Fruit fly (Drosophila melanogaster) whole organism, embryonic: Measurements from ENCODE around the gene CG15625.

Source experiments
- CG11504 ChIP-seq: fragments of 200-800 bp; sonication (Bioruptor generic); optimal IDR thresholded peaks from 3 replicates; lab custom pipeline; 2019; ENCODE audit warnings: missing biosample characterization, mild to moderate bottlenecking, missing genetic modification characterization, moderate library complexity
- CG11560 ChIP-seq: fragments of 200-800 bp; sonication (Bioruptor generic); IDR thresholded peaks from 3 replicates; pipeline ENCODE4 v1.3.6; 2022; ENCODE audit warnings: missing biosample characterization, missing genetic modification characterization
- CG12219 ChIP-seq: fragments of 200-800 bp; sonication (Bioruptor generic); optimal IDR thresholded peaks from 3 replicates; lab custom pipeline; 2018; ENCODE audit warnings: missing biosample characterization, mild to moderate bottlenecking, missing genetic modification characterization
- CG13296 ChIP-seq: fragments of 200-800 bp; sonication (Bioruptor generic); optimal IDR thresholded peaks from 3 replicates; lab custom pipeline; 2018; ENCODE audit warnings: missing biosample characterization, mild to moderate bottlenecking, missing genetic modification characterization
- CG14710 ChIP-seq: fragments of 200-800 bp; sonication (Bioruptor generic); optimal IDR thresholded peaks from 3 replicates; lab custom pipeline; 2019; ENCODE audit warnings: missing biosample characterization, mild to moderate bottlenecking, missing genetic modification characterization, moderate library complexity
- CG17359 ChIP-seq: fragments of 200-800 bp; sonication (Bioruptor generic); optimal IDR thresholded peaks from 3 replicates; lab custom pipeline; 2018; ENCODE audit warnings: missing biosample characterization, mild to moderate bottlenecking, missing genetic modification characterization, moderate library complexity
- CG2129 ChIP-seq: fragments of 200-800 bp; sonication (Bioruptor generic); IDR thresholded peaks from 2 replicates; pipeline ENCODE4 v1.3.6; 2022; ENCODE audit warnings: missing biosample characterization, missing genetic modification characterization; ENCODE audit not compliant: partially characterized antibody
- CG3065 ChIP-seq: fragments of 200-800 bp; sonication (Bioruptor generic); optimal IDR thresholded peaks from 2 replicates; lab custom pipeline; 2016; ENCODE audit warnings: missing biosample characterization, missing genetic modification characterization
- CG3163 ChIP-seq: fragments of 200-800 bp; sonication (Bioruptor generic); optimal IDR thresholded peaks from 3 replicates; lab custom pipeline; 2016; ENCODE audit warnings: missing biosample characterization, missing genetic modification characterization
- CG32767 ChIP-seq: fragments of 200-800 bp; sonication (Bioruptor generic); IDR thresholded peaks from 2 replicates; pipeline ENCODE4 v1.3.6; 2022; ENCODE audit warnings: missing biosample characterization, missing genetic modification characterization
- CG32772 ChIP-seq: fragments of 200-800 bp; sonication (Bioruptor generic); IDR thresholded peaks from 2 replicates; pipeline ENCODE4 v1.3.6; 2022; ENCODE audit warnings: missing biosample characterization, missing genetic modification characterization
- CG34376 ChIP-seq: fragments of 200-800 bp; sonication (Bioruptor generic); optimal IDR thresholded peaks from 2 replicates; lab custom pipeline; 2018; ENCODE audit warnings: missing biosample characterization, mild to moderate bottlenecking, missing genetic modification characterization
- CG34422 ChIP-seq: fragments of 200-800 bp; sonication (Bioruptor generic); IDR thresholded peaks from 3 replicates; pipeline ENCODE4 v1.3.6; 2022; ENCODE audit warnings: missing biosample characterization, missing genetic modification characterization
- CG42726 ChIP-seq: fragments of 200-800 bp; sonication (Bioruptor generic); IDR thresholded peaks from 2 replicates; pipeline ENCODE4 v1.3.6; 2022; ENCODE audit warnings: missing biosample characterization, missing genetic modification characterization; ENCODE audit not compliant: partially characterized antibody
- CG4404 ChIP-seq: fragments of 200-800 bp; sonication (Bioruptor generic); IDR thresholded peaks from 2 replicates; pipeline ENCODE4 v1.3.6; 2022; ENCODE audit warnings: missing biosample characterization, missing genetic modification characterization
- CG6689 ChIP-seq: fragments of 200-800 bp; sonication (Bioruptor generic); IDR thresholded peaks from 2 replicates; pipeline ENCODE4 v1.3.6; 2022; ENCODE audit warnings: missing biosample characterization, missing genetic modification characterization
- CG7357 ChIP-seq: fragments of 200-800 bp; sonication (Bioruptor generic); IDR thresholded peaks from 3 replicates; pipeline ENCODE4 v1.3.6; 2022; ENCODE audit warnings: missing biosample characterization, missing genetic modification characterization
- CG7372 ChIP-seq: fragments of 200-800 bp; sonication (Bioruptor generic); IDR thresholded peaks from 2 replicates; pipeline ENCODE4 v1.3.6; 2022; ENCODE audit warnings: missing biosample characterization, missing genetic modification characterization
- CG8290 ChIP-seq, 3 experiments: fragments of 200-800 bp; sonication (Bioruptor generic); optimal IDR thresholded peaks; 2 replicates each; lab custom pipeline; 2016 to 2019; ENCODE audit warnings: missing biosample characterization in 3 of 3, missing genetic modification characterization in 3 of 3, mild to moderate bottlenecking in 2 of 3, moderate library complexity in 1 of 3
- CG8388 ChIP-seq: fragments of 200-800 bp; sonication (Bioruptor generic); optimal IDR thresholded peaks from 2 replicates; lab custom pipeline; 2019; ENCODE audit warnings: missing biosample characterization, mild to moderate bottlenecking, missing genetic modification characterization, moderate library complexity
- CG9727 ChIP-seq: fragments of 200-800 bp; sonication (Bioruptor generic); optimal IDR thresholded peaks from 3 replicates; lab custom pipeline; 2017; ENCODE audit warnings: missing biosample characterization, mild to moderate bottlenecking, missing genetic modification characterization
- CG9932 ChIP-seq: fragments of 200-800 bp; sonication (Bioruptor generic); IDR thresholded peaks from 2 replicates; pipeline ENCODE4 v1.3.6; 2022; ENCODE audit warnings: missing biosample characterization, missing genetic modification characterization
- CHES-1-like ChIP-seq: fragments of 200-800 bp; sonication (Bioruptor generic); optimal IDR thresholded peaks from 2 replicates; lab custom pipeline; 2016; ENCODE audit warnings: missing biosample characterization, missing genetic modification characterization
- Dek ChIP-seq: fragments of 200-800 bp; sonication (Bioruptor generic); optimal IDR thresholded peaks from 3 replicates; lab custom pipeline; 2019; ENCODE audit warnings: missing biosample characterization, mild to moderate bottlenecking, missing genetic modification characterization, moderate library complexity
- Doc2 ChIP-seq: fragments of 200-800 bp; sonication (Bioruptor generic); IDR thresholded peaks from 2 replicates; pipeline ENCODE4 v1.3.6; 2022; ENCODE audit warnings: missing biosample characterization, missing genetic modification characterization
- Dref ChIP-seq: fragments of 200-800 bp; sonication (Bioruptor generic); IDR thresholded peaks from 2 replicates; pipeline ENCODE4 v1.3.6; 2022; ENCODE audit warnings: missing biosample characterization, missing genetic modification characterization
- GATAe ChIP-seq: fragments of 200-800 bp; sonication (Bioruptor generic); conservative IDR thresholded peaks from 2 replicates; pipeline ENCODE4 v1.3.6; 2022; ENCODE audit warnings: missing biosample characterization, missing genetic modification characterization
- H2.0 ChIP-seq: fragments of 200-800 bp; sonication (Bioruptor generic); IDR thresholded peaks from 2 replicates; pipeline ENCODE4 v1.3.6; 2022; ENCODE audit warnings: missing biosample characterization, missing genetic modification characterization
- MESR4 ChIP-seq: fragments of 200-800 bp; sonication (Bioruptor generic); optimal IDR thresholded peaks from 2 replicates; lab custom pipeline; 2018; ENCODE audit warnings: missing biosample characterization, mild to moderate bottlenecking, missing genetic modification characterization, moderate library complexity
- Poxn ChIP-seq: fragments of 200-800 bp; sonication (Bioruptor generic); IDR thresholded peaks from 2 replicates; pipeline ENCODE4 v1.3.6; 2022; ENCODE audit warnings: missing biosample characterization, missing genetic modification characterization
- Tbp ChIP-seq: fragments of >200 bp; optimal IDR thresholded peaks from 2 replicates; lab custom pipeline; 2018; ENCODE audit warnings: missing biosample characterization, missing genetic modification characterization
- bowl ChIP-seq: fragments of 200-800 bp; sonication (Bioruptor generic); IDR thresholded peaks from 2 replicates; pipeline ENCODE4 v1.3.6; 2022; ENCODE audit warnings: missing biosample characterization, missing genetic modification characterization
- cas ChIP-seq: fragments of 200-800 bp; sonication (Bioruptor generic); IDR thresholded peaks from 2 replicates; pipeline ENCODE4 v1.3.6; 2022; ENCODE audit warnings: missing biosample characterization, missing genetic modification characterization
- caup ChIP-seq: fragments of 200-800 bp; sonication (Bioruptor generic); optimal IDR thresholded peaks from 3 replicates; lab custom pipeline; 2017; ENCODE audit warnings: missing biosample characterization, mild to moderate bottlenecking, missing genetic modification characterization, moderate library complexity; ENCODE audit not compliant: severe bottlenecking
- crc ChIP-seq: fragments of 200-800 bp; sonication (Bioruptor generic); optimal IDR thresholded peaks from 2 replicates; lab custom pipeline; 2016; ENCODE audit warnings: missing biosample characterization, missing genetic modification characterization
- eyg ChIP-seq: fragments of 200-800 bp; sonication (Bioruptor generic); optimal IDR thresholded peaks from 3 replicates; lab custom pipeline; 2016; ENCODE audit warnings: missing biosample characterization, missing genetic modification characterization
- ftz-f1 ChIP-seq: fragments of 200-800 bp; sonication (Bioruptor generic); optimal IDR thresholded peaks from 2 replicates; lab custom pipeline; 2016; ENCODE audit warnings: missing biosample characterization, missing genetic modification characterization
- gfzf ChIP-seq: fragments of 200-800 bp; sonication (Bioruptor generic); optimal IDR thresholded peaks from 2 replicates; lab custom pipeline; 2016; ENCODE audit warnings: missing biosample characterization, mild to moderate bottlenecking, missing genetic modification characterization, moderate library complexity
- hkb ChIP-seq, 2 experiments: fragments of 200-800 bp in 1 of 2; fragments of >200 bp in 1 of 2; sonication (Bioruptor generic) in 1 of 2; IDR thresholded peaks in 1 of 2; optimal IDR thresholded peaks in 1 of 2; 2 replicates each; pipeline versions ENCODE4 v1.3.6 to Lab custom; 2017 to 2022; ENCODE audit warnings: missing biosample characterization in 1 of 2, missing genetic modification characterization in 1 of 2
- jing ChIP-seq: fragments of 200-800 bp; sonication (Bioruptor generic); optimal IDR thresholded peaks from 2 replicates; lab custom pipeline; 2018; ENCODE audit warnings: missing biosample characterization, mild to moderate bottlenecking, missing genetic modification characterization
- kay ChIP-seq: fragments of 200-800 bp; sonication (Bioruptor generic); optimal IDR thresholded peaks from 2 replicates; lab custom pipeline; 2016; ENCODE audit warnings: missing biosample characterization, missing genetic modification characterization
- nmo ChIP-seq: fragments of 200-800 bp; sonication (Bioruptor generic); optimal IDR thresholded peaks from 2 replicates; lab custom pipeline; 2018; ENCODE audit warnings: missing biosample characterization, mild to moderate bottlenecking, missing genetic modification characterization, moderate library complexity
- pfk ChIP-seq: fragments of 200-800 bp; sonication (Bioruptor generic); optimal IDR thresholded peaks from 2 replicates; lab custom pipeline; 2018; ENCODE audit warnings: missing biosample characterization, mild to moderate bottlenecking, missing genetic modification characterization, moderate library complexity
- pum ChIP-seq: fragments of 200-800 bp; sonication (Bioruptor generic); optimal IDR thresholded peaks from 2 replicates; lab custom pipeline; 2016; ENCODE audit warnings: missing biosample characterization, missing genetic modification characterization
- salm ChIP-seq: fragments of 200-800 bp; sonication (Bioruptor generic); optimal IDR thresholded peaks from 2 replicates; lab custom pipeline; 2018; ENCODE audit warnings: missing biosample characterization, mild to moderate bottlenecking, missing genetic modification characterization
- scrt ChIP-seq: fragments of 200-800 bp; sonication (Bioruptor generic); optimal IDR thresholded peaks from 2 replicates; lab custom pipeline; 2018; ENCODE audit warnings: missing biosample characterization, mild to moderate bottlenecking, missing genetic modification characterization, moderate library complexity
- seq ChIP-seq: fragments of 200-800 bp; sonication (Bioruptor generic); IDR thresholded peaks from 2 replicates; pipeline ENCODE4 v1.3.6; 2022; ENCODE audit warnings: missing biosample characterization, missing genetic modification characterization
- tin ChIP-seq: fragments of 200-800 bp; sonication (Bioruptor generic); optimal IDR thresholded peaks from 3 replicates; lab custom pipeline; 2016; ENCODE audit warnings: missing biosample characterization, missing genetic modification characterization
- tio ChIP-seq: fragments of 200-800 bp; sonication (Bioruptor generic); optimal IDR thresholded peaks from 2 replicates; lab custom pipeline; 2017; ENCODE audit warnings: missing biosample characterization, missing genetic modification characterization, inconsistent platforms
- tup ChIP-seq: fragments of 200-800 bp; sonication (Bioruptor generic); optimal IDR thresholded peaks from 2 replicates; lab custom pipeline; 2016; ENCODE audit warnings: missing biosample characterization, mild to moderate bottlenecking, missing genetic modification characterization, moderate library complexity

The CG15625 gene

dm6 chr2L:4856118-4856517 lies 33.7 kb upstream of the CG15625 start (continued):
- peak; percentile 51 for TF ChIP-seq nmo (GFP tag; lab: Kevin White, UChicago)
- peak; percentile 31; the same call in 1 of the 2 replicates for TF ChIP-seq bowl (GFP tag; lab: Robert Waterston, UW)
- peak; percentile 32; the same call in 1 of the 3 replicates for TF ChIP-seq CG7357
- TF ChIP-seq CG42726 (GFP tag; lab: Robert Waterston, UW) = no peak
- TF ChIP-seq Doc2 (GFP tag; lab: Robert Waterston, UW) = no peak
- TF ChIP-seq Tbp (GFP tag; lab: Kevin White, UChicago) = no peak
- TF ChIP-seq CHES-1-like = no peak
- TF ChIP-seq jing (GFP tag; lab: Kevin White, UChicago) = peak; percentile 24
- TF ChIP-seq CG9727 (GFP tag; lab: Kevin White, UChicago) = peak; percentile 48
- no peak for TF ChIP-seq cas (GFP tag; lab: Robert Waterston, UW)
- TF ChIP-seq hkb (optimal IDR thresholded peaks at IDR 0.05; lab: Kevin White, UChicago) = no peak
- peak; percentile 68 for TF ChIP-seq hkb (GFP tag; IDR thresholded peaks at IDR 0.05; lab: Robert Waterston, UW)
- peak; percentile 1 for TF ChIP-seq MESR4 (GFP tag; lab: Kevin White, UChicago)
- peak; percentile 53 for TF ChIP-seq CG13296 (GFP tag; lab: Kevin White, UChicago)
- TF ChIP-seq CG8290 (GFP tag; optimal IDR thresholded peaks at IDR 0.05; lab: Kevin White, UChicago) = no peak
- peak in 1 of 2 experiments; percentile 54 for TF ChIP-seq CG8290 (tag; optimal IDR thresholded peaks at IDR 0.05; lab: Kevin White, UChicago)
- peak; percentile 34 for TF ChIP-seq tin (GFP tag; lab: Kevin White, UChicago)
- peak; percentile 82 for TF ChIP-seq CG17359
- 0 out of 2 replicates have a peak, but pooled peaks have one; percentile 16 for TF ChIP-seq seq (GFP tag; lab: Robert Waterston, UW)
- no peak for TF ChIP-seq tup (GFP tag; lab: Kevin White, UChicago)
- TF ChIP-seq CG12219 (GFP tag; lab: Kevin White, UChicago) = peak; percentile 58
- no peak for TF ChIP-seq CG3163 (GFP tag; lab: Kevin White, UChicago)
- no peak for TF ChIP-seq pum (GFP tag; lab: Kevin White, UChicago)
- peak; percentile 4; the same call in 1 of the 2 replicates for TF ChIP-seq H2.0
- no peak for TF ChIP-seq salm (tag; lab: Kevin White, UChicago)
- TF ChIP-seq CG9932 = no peak
- TF ChIP-seq GATAe (GFP tag; lab: Robert Waterston, UW) = no peak
- peak; percentile 64; the same call in 1 of the 2 replicates for TF ChIP-seq CG32772 (GFP tag; lab: Robert Waterston, UW)
- TF ChIP-seq CG34376 (GFP tag; lab: Kevin White, UChicago) = no peak
- peak; percentile 47 for TF ChIP-seq CG8388
- no peak for TF ChIP-seq CG11560 (tag; lab: Robert Waterston, UW)
- peak; percentile 71 for TF ChIP-seq CG32767 (GFP tag; lab: Robert Waterston, UW)
- no peak for TF ChIP-seq CG3065
- TF ChIP-seq kay (GFP tag; lab: Kevin White, UChicago) = no peak
- peak; percentile 58 for TF ChIP-seq Dek
- no peak for TF ChIP-seq crc (GFP tag; lab: Kevin White, UChicago)
- TF ChIP-seq CG34422 (GFP tag; lab: Robert Waterston, UW) = peak; percentile 68
- TF ChIP-seq Dref = no peak
- no peak for TF ChIP-seq Poxn (GFP tag; lab: Robert Waterston, UW)
- TF ChIP-seq CG11504 (tag; lab: Kevin White, UChicago) = peak; percentile 73
- TF ChIP-seq gfzf (GFP tag; lab: Kevin White, UChicago) = no peak
- peak; percentile 62 for TF ChIP-seq scrt (GFP tag; lab: Kevin White, UChicago)
- TF ChIP-seq CG14710 (tag; lab: Kevin White, UChicago) = peak; percentile 67
- TF ChIP-seq ftz-f1 (GFP tag; lab: Kevin White, UChicago) = no peak
- peak; percentile 63 for TF ChIP-seq tio
- peak; percentile 40; the same call in 1 of the 2 replicates for TF ChIP-seq CG4404 (GFP tag; lab: Robert Waterston, UW)
- no peak for TF ChIP-seq CG2129
- TF ChIP-seq CG7372 (GFP tag; lab: Robert Waterston, UW) = peak; percentile 59; the same call in 1 of the 2 replicates
- TF ChIP-seq CG6689 (GFP tag; lab: Robert Waterston, UW) = peak; percentile 72
- TF ChIP-seq caup (GFP tag; lab: Kevin White, UChicago) = peak; percentile 30
- TF ChIP-seq eyg (GFP tag; lab: Kevin White, UChicago) = no peak
- no peak for TF ChIP-seq pfk (GFP tag; lab: Kevin White, UChicago)
